Worm (Caenorhabditis elegans) whole organism, L3 larva: ENCODE measurements around the gene seu-1.

Experiments used
- elt-3 ChIP-seq, 3 experiments: fragments of 150-350 bp in 1 of 3; sonication (generic microtip) in 2 of 3; optimal IDR thresholded peaks; 2 replicates in 2 of 3; 4 replicates in 1 of 3; lab custom pipeline; 2014 to 2017; ENCODE audit warnings: missing biosample characterization in 3 of 3, missing genetic modification characterization in 3 of 3
- nhr-23 ChIP-seq: fragments of 150-350 bp; optimal IDR thresholded peaks from 2 replicates; lab custom pipeline; 2014; ENCODE audit warnings: missing biosample characterization, missing genetic modification reagents, missing genetic modification characterization
- nhr-25 ChIP-seq: sonication (generic microtip); optimal IDR thresholded peaks from 2 replicates; lab custom pipeline; 2017; ENCODE audit warnings: missing biosample characterization, missing genetic modification characterization
- pha-4 ChIP-seq: fragments of 150-350 bp; optimal IDR thresholded peaks from 2 replicates; lab custom pipeline; 2014; ENCODE audit warnings: missing biosample characterization, missing genetic modification reagents, missing genetic modification characterization

DNA sequence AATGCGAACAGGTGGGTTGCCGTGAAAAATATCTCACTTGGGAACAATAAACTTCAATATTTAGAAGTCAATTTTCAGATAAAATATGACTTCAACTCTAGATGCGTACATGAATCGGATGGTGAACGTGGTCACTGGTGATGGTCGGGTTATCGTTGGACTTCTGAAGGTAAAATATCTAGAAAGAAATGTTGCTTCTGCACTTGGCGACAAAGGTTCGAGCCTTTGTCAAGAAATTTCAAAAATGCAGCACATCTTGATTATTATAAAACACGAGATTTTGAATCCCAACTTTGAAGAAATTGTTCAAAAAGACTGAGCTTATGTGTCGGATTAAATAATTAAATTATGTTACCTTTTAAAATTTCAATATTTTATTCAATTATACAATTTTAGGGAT is 3.0 kb upstream of the seu-1 start, which contains the start of gene lsm-8:
- TF ChIP-seq elt-3 (tag; optimal IDR thresholded peaks at IDR 0.05; lab: Kevin White, UChicago) (no peak), pha-4 (no peak), nhr-25 (no peak), nhr-23 (no peak)
